Worm (Caenorhabditis elegans) whole organism, L4/young adult: ENCODE measurements around the gene nhr-193.

ENCODE experiments used
- W03F9.2 ChIP-seq: fragments of 150-350 bp; optimal IDR thresholded peaks from 2 replicates; lab custom pipeline; 2014; ENCODE audit warnings: missing biosample characterization, missing genetic modification characterization
- dao-5 ChIP-seq: sonication (generic microtip); optimal IDR thresholded peaks from 2 replicates; lab custom pipeline; 2016; ENCODE audit warnings: missing genotype, missing genetic modification characterization, moderate library complexity, missing compliant biosample characterization
- him-1 ChIP-seq: sonication (generic microtip); optimal IDR thresholded peaks from 2 replicates; lab custom pipeline; 2016; ENCODE audit warnings: missing genotype, missing genetic modification reagents, missing genetic modification characterization, missing compliant biosample characterization

DNA sequence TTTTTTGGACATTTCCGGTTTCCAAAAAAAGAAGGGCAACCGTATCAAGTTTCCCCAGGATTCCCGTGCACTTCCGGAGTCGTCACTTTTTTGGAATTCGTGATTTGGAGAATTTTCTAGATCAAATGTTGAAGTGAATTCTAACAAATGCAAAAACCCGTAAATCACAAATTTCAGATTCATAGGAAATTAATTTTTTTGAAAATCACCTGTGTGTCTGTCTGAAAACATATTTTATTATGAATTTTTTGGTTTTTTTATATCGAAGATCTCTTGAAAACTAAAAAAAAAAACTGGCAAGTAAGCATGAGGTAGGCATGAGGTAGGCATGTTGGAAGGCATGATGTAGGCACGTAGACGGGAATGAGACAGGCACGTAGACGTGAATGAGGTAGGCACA lies 8.0 kb downstream of the nhr-193 start:
- TF ChIP-seq him-1 (tag; lab: Kevin White, UChicago) (no peak), W03F9.2 (tag; lab: Kevin White, UChicago) (no peak), dao-5 (tag; lab: Kevin White, UChicago) (no peak)
